Fruit fly (Drosophila melanogaster): ENCODE results near the gene CG5412.

CG5412 gene

dm6 chr3R:20622297-20623168 is 45.7 kb downstream of the CG5412 start:
- TF ChIP-seq tj (GFP tag; optimal IDR thresholded peaks at IDR 0.05): no peak
- no peak for TF ChIP-seq CG12768 (GFP tag; optimal IDR thresholded peaks at IDR 0.05)
- no peak for TF ChIP-seq Mnt (GFP tag; optimal IDR thresholded peaks at IDR 0.05)
- no peak for TF ChIP-seq ovo (GFP tag; optimal IDR thresholded peaks at IDR 0.05)
- TF ChIP-seq Crg-1 (GFP tag; optimal IDR thresholded peaks at IDR 0.05): no peak
- TF ChIP-seq cic (GFP tag; optimal IDR thresholded peaks at IDR 0.05): no peak
- no peak for TF ChIP-seq CG11617 (GFP tag; optimal IDR thresholded peaks at IDR 0.05)
- no peak for TF ChIP-seq CG14711 (tag; optimal IDR thresholded peaks at IDR 0.05)

- TF ChIP-seq Mnt (GFP tag; optimal IDR thresholded peaks at IDR 0.05): no peak
Observed at dm6 chr3R:20626123-20626522, 49.3 kb downstream of the CG5412 start.
